Worm (Caenorhabditis elegans): Measurements from ENCODE around the gene ZK616.1.

ce11 chrIV:5382609-5383008 is 18.1 kb upstream of the ZK616.1 start, which contains the start of gene F41H10.1:
- no peak for TF ChIP-seq lin-11 (tag; optimal IDR thresholded peaks at IDR 0.05)
- no peak for TF ChIP-seq rnt-1 (tag; optimal IDR thresholded peaks at IDR 0.05)
- TF ChIP-seq ceh-31 (tag; optimal IDR thresholded peaks at IDR 0.05): no peak
- TF ChIP-seq unc-42 (tag; optimal IDR thresholded peaks at IDR 0.05): no peak
- no peak for TF ChIP-seq nhr-11 (tag; optimal IDR thresholded peaks at IDR 0.05)
- TF ChIP-seq pqm-1 (tag; optimal IDR thresholded peaks at IDR 0.05): no peak
- TF ChIP-seq hlh-15 (tag; optimal IDR thresholded peaks at IDR 0.05): no peak
- TF ChIP-seq pat-9 (tag; optimal IDR thresholded peaks at IDR 0.05): no peak
- TF ChIP-seq mec-3 (tag; optimal IDR thresholded peaks at IDR 0.05; ENCODE audit: borderline replicate concordance): no peak
